Worm (Caenorhabditis elegans): ENCODE measurements around the gene cutl-24.

Gene cutl-24

DNA sequence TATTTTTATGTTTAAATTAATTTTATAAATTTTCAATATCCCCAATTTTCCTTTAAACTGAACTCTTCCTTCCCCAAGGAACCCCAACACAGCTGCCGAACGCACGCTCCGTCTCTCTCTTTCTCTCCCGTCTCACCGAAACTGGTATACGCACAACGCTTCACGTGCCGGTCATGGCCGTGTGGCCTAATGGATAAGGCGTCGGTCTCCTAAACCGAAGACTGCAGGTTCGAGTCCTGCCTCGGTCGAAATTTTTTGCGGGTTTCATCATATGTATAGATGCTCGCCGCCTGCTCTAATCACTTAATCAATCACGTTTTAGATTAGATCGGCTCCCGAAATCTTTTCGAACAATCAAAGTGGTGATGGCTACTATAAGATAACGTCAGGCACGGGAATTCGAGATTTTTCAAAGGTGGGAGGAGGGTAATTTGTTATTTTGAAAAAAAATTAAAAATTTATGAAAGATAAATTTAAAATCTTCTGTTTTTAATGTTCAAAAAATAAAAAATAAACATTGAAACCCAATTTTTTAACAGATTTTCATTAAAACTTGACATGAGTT, 21.0 kb upstream of the cutl-24 start:
- TF ChIP-seq spr-3 (GFP tag; optimal IDR thresholded peaks at IDR 0.05), result peak; percentile 66
- peak; percentile 62 for TF ChIP-seq unc-130 (GFP tag; optimal IDR thresholded peaks at IDR 0.05)
- no peak for TF ChIP-seq attf-4 (tag; optimal IDR thresholded peaks at IDR 0.05)
- peak; percentile 58 for TF ChIP-seq duxl-1 (tag; optimal IDR thresholded peaks at IDR 0.05; ENCODE audit: poor library complexity)
- peak; percentile 76 for TF ChIP-seq ctbp-1 (GFP tag; IDR thresholded peaks at IDR 0.05)
- peak; percentile 49 for TF ChIP-seq sdz-12 (GFP tag; optimal IDR thresholded peaks at IDR 0.05)
- TF ChIP-seq saeg-2 (GFP tag; IDR thresholded peaks at IDR 0.05), result no peak
- TF ChIP-seq nhr-10 (tag; optimal IDR thresholded peaks at IDR 0.05), result no peak
- TF ChIP-seq skn-1 (tag; optimal IDR thresholded peaks at IDR 0.05), result no peak
- peak; percentile 34 for TF ChIP-seq F37D6.2 (tag; optimal IDR thresholded peaks at IDR 0.05)
- TF ChIP-seq nhr-6 (tag; optimal IDR thresholded peaks at IDR 0.05), result no peak
- no peak for TF ChIP-seq F49E8.2 (tag; optimal IDR thresholded peaks at IDR 0.05; ENCODE audit: borderline replicate concordance)
- TF ChIP-seq fkh-10 (GFP tag; optimal IDR thresholded peaks at IDR 0.05), result peak; percentile 37
- TF ChIP-seq ces-1 (GFP tag; optimal IDR thresholded peaks at IDR 0.05), result no peak
- 0 out of 2 replicates have a peak, but pooled peaks have one; percentile 53 for TF ChIP-seq ceh-44 (GFP tag; IDR thresholded peaks at IDR 0.05)
- peak; percentile 74; the same call in 1 of the 2 replicates for TF ChIP-seq F26F4.8 (GFP tag; conservative IDR thresholded peaks at IDR 0.05)
- TF ChIP-seq Y75B8A.6 (GFP tag; IDR thresholded peaks at IDR 0.05), result peak; percentile 70; the same call in 1 of the 2 replicates
- no peak for TF ChIP-seq daf-8 (GFP tag; IDR thresholded peaks at IDR 0.05)
- TF ChIP-seq dve-1 (tag; optimal IDR thresholded peaks at IDR 0.05; ENCODE audit: insufficient read depth), result no peak
- TF ChIP-seq daf-16 (GFP tag; optimal IDR thresholded peaks at IDR 0.05), result peak in 1 of 2 experiments; percentile 73
- no peak for TF ChIP-seq daf-16 (tag; optimal IDR thresholded peaks at IDR 0.05)
- TF ChIP-seq F44E2.7 (GFP tag; IDR thresholded peaks at IDR 0.05), result 0 out of 2 replicates have a peak, but pooled peaks have one; percentile 67
- no peak for TF ChIP-seq tag-97 (GFP tag; IDR thresholded peaks at IDR 0.05)
- TF ChIP-seq nhr-76 (tag; optimal IDR thresholded peaks at IDR 0.05), result no peak
- TF ChIP-seq lin-15B (tag; optimal IDR thresholded peaks at IDR 0.05), result no peak
- peak; percentile 79 for TF ChIP-seq mes-2 (tag; optimal IDR thresholded peaks at IDR 0.05; ENCODE audit: poor library complexity, severe bottlenecking)
- TF ChIP-seq jun-1 (tag; optimal IDR thresholded peaks at IDR 0.05), result no peak
- peak; percentile 84 for TF ChIP-seq hlh-30 (tag; optimal IDR thresholded peaks at IDR 0.05; ENCODE audit: insufficient read depth)
- no peak for TF ChIP-seq ama-1 (optimal IDR thresholded peaks at IDR 0.05)
- TF ChIP-seq ZK546.5 (tag; optimal IDR thresholded peaks at IDR 0.05), result no peak
- TF ChIP-seq daf-12 (tag; optimal IDR thresholded peaks at IDR 0.05), result no peak
- TF ChIP-seq Y5F2A.4 (GFP tag; optimal IDR thresholded peaks at IDR 0.05), result peak; percentile 22
- peak; percentile 91 for TF ChIP-seq lim-7 (GFP tag; IDR thresholded peaks at IDR 0.05)
- TF ChIP-seq dmd-9 (GFP tag; IDR thresholded peaks at IDR 0.05), result 0 out of 2 replicates have a peak, but pooled peaks have one; percentile 51
- no peak for TF ChIP-seq zag-1 (tag; optimal IDR thresholded peaks at IDR 0.05)
- TF ChIP-seq mdl-1 (tag; optimal IDR thresholded peaks at IDR 0.05), result peak; percentile 63 to 97
- peak; percentile 40 for TF ChIP-seq F10B5.3 (tag; optimal IDR thresholded peaks at IDR 0.05)
- TF ChIP-seq nhr-42 (GFP tag; IDR thresholded peaks at IDR 0.05), result no peak
- TF ChIP-seq T26A8.4 (GFP tag; IDR thresholded peaks at IDR 0.05), result peak; percentile 57; the same call in 1 of the 2 replicates
- TF ChIP-seq mxl-2 (GFP tag; conservative IDR thresholded peaks at IDR 0.05), result no peak
- TF ChIP-seq Y105C5A.15 (GFP tag; IDR thresholded peaks at IDR 0.05), result peak; percentile 86; the same call in 1 of the 2 replicates
- no peak for TF ChIP-seq ceh-62 (tag; optimal IDR thresholded peaks at IDR 0.05)
- TF ChIP-seq nhr-111 (GFP tag; optimal IDR thresholded peaks at IDR 0.05), result no peak
- peak; percentile 83 for TF ChIP-seq madf-9 (GFP tag; conservative IDR thresholded peaks at IDR 0.05)
- no peak for TF ChIP-seq T20F7.1 (GFP tag; optimal IDR thresholded peaks at IDR 0.05)
- peak; percentile 90 for TF ChIP-seq vab-7 (GFP tag; IDR thresholded peaks at IDR 0.05)
- no peak for TF ChIP-seq pqm-1 (tag; optimal IDR thresholded peaks at IDR 0.05)
- TF ChIP-seq dpl-1 (GFP tag; optimal IDR thresholded peaks at IDR 0.05), result no peak
- peak; percentile 71 for TF ChIP-seq ceh-20 (GFP tag; IDR thresholded peaks at IDR 0.05)
- TF ChIP-seq snpc-4 (tag; optimal IDR thresholded peaks at IDR 0.05), result no peak
- TF ChIP-seq ztf-7 (tag; optimal IDR thresholded peaks at IDR 0.05), result peak; percentile 37
